Worm (Caenorhabditis elegans) whole organism, late embryonic: Measurements from ENCODE around the gene knl-3.

Experiments used
- C38D4.7 ChIP-seq: fragments of 200-800 bp; sonication (Bioruptor generic); optimal IDR thresholded peaks from 2 replicates; lab custom pipeline; 2018; ENCODE audit warnings: mild to moderate bottlenecking, missing genetic modification characterization, moderate library complexity, missing compliant biosample characterization
- K02D7.2 ChIP-seq: sonication (generic microtip); optimal IDR thresholded peaks from 2 replicates; lab custom pipeline; 2017; ENCODE audit warnings: mild to moderate bottlenecking, missing genetic modification characterization, missing compliant biosample characterization
- K09A11.1 ChIP-seq: sonication (generic microtip); optimal IDR thresholded peaks from 2 replicates; lab custom pipeline; 2017; ENCODE audit warnings: antibody characterized with exemption, mild to moderate bottlenecking, missing genetic modification characterization, missing compliant biosample characterization; ENCODE audit not compliant: insufficient read depth
- Y22D7AL.16 ChIP-seq: sonication (generic microtip); optimal IDR thresholded peaks from 2 replicates; lab custom pipeline; 2016; ENCODE audit warnings: missing genetic modification characterization, missing compliant biosample characterization
- ahr-1 ChIP-seq: sonication (generic microtip); optimal IDR thresholded peaks from 2 replicates; lab custom pipeline; 2016; ENCODE audit warnings: missing genetic modification characterization, missing compliant biosample characterization
- ceh-14 ChIP-seq: sonication (generic microtip); optimal IDR thresholded peaks from 2 replicates; lab custom pipeline; 2016; ENCODE audit warnings: missing genotype, missing genetic modification characterization, missing compliant biosample characterization
- ceh-18 ChIP-seq: sonication (generic microtip); optimal IDR thresholded peaks from 2 replicates; lab custom pipeline; 2016; ENCODE audit warnings: missing genetic modification characterization, missing compliant biosample characterization
- ceh-19 ChIP-seq: fragments of 200-800 bp; sonication (Bioruptor generic); optimal IDR thresholded peaks from 2 replicates; lab custom pipeline; 2018; ENCODE audit warnings: mild to moderate bottlenecking, missing genetic modification characterization, missing compliant biosample characterization
- ceh-24 ChIP-seq: sonication (generic microtip); optimal IDR thresholded peaks from 2 replicates; lab custom pipeline; 2016; ENCODE audit warnings: mild to moderate bottlenecking, missing genetic modification characterization, missing compliant biosample characterization
- ceh-30 ChIP-seq: fragments of 150-350 bp; optimal IDR thresholded peaks from 2 replicates; lab custom pipeline; 2014; ENCODE audit warnings: missing biosample characterization, missing genetic modification characterization
- ceh-31 ChIP-seq: sonication (generic microtip); optimal IDR thresholded peaks from 2 replicates; lab custom pipeline; 2016; ENCODE audit warnings: missing genetic modification characterization, missing compliant biosample characterization
- ceh-34 ChIP-seq: sonication (generic microtip); optimal IDR thresholded peaks from 2 replicates; lab custom pipeline; 2016; ENCODE audit warnings: mild to moderate bottlenecking, missing genetic modification characterization, missing compliant biosample characterization
- ceh-45 ChIP-seq: fragments of 200-800 bp; sonication (Bioruptor generic); IDR thresholded peaks from 2 replicates; pipeline ENCODE4 v1.3.6; 2022; ENCODE audit warnings: missing genetic modification reagents, missing genetic modification characterization, missing compliant biosample characterization
- ceh-48 ChIP-seq: sonication (generic microtip); optimal IDR thresholded peaks from 2 replicates; lab custom pipeline; 2016; ENCODE audit warnings: missing genetic modification characterization, inconsistent platforms, missing compliant biosample characterization
- ceh-6 ChIP-seq: fragments of 200-800 bp; sonication (Bioruptor generic); optimal IDR thresholded peaks from 2 replicates; lab custom pipeline; 2018; ENCODE audit warnings: mild to moderate bottlenecking, missing genetic modification characterization, missing compliant biosample characterization
- che-1 ChIP-seq: sonication (generic microtip); optimal IDR thresholded peaks from 2 replicates; lab custom pipeline; 2016; ENCODE audit warnings: mild to moderate bottlenecking, missing genetic modification characterization, missing compliant biosample characterization
- dmd-4 ChIP-seq: sonication (generic microtip); optimal IDR thresholded peaks from 2 replicates; lab custom pipeline; 2016; ENCODE audit warnings: borderline replicate concordance, missing genetic modification characterization, missing compliant biosample characterization
- elt-4 ChIP-seq: sonication (generic microtip); optimal IDR thresholded peaks from 2 replicates; lab custom pipeline; 2016; ENCODE audit warnings: missing genetic modification characterization, missing compliant biosample characterization
- ets-4 ChIP-seq: sonication (generic microtip); optimal IDR thresholded peaks from 2 replicates; lab custom pipeline; 2016; ENCODE audit warnings: missing genetic modification characterization, missing compliant biosample characterization
- fax-1 ChIP-seq: sonication (generic microtip); optimal IDR thresholded peaks from 2 replicates; lab custom pipeline; 2016; ENCODE audit warnings: missing genotype, missing genetic modification characterization, missing compliant biosample characterization
- fkh-10 ChIP-seq: fragments of 150-350 bp; optimal IDR thresholded peaks from 2 replicates; lab custom pipeline; 2014; ENCODE audit warnings: missing biosample characterization, missing genetic modification reagents, missing genetic modification characterization
- fkh-6 ChIP-seq: sonication (generic microtip); optimal IDR thresholded peaks from 2 replicates; lab custom pipeline; 2016; ENCODE audit warnings: missing genetic modification characterization, missing compliant biosample characterization
- gmeb-2 ChIP-seq: sonication (generic microtip); optimal IDR thresholded peaks from 2 replicates; lab custom pipeline; 2016; ENCODE audit warnings: missing genetic modification characterization, inconsistent platforms, missing compliant biosample characterization
- hlh-30 ChIP-seq: sonication (generic microtip); optimal IDR thresholded peaks from 2 replicates; lab custom pipeline; 2017; ENCODE audit warnings: antibody characterized with exemption, missing genetic modification characterization, missing compliant biosample characterization; ENCODE audit not compliant: insufficient read depth
- hlh-8 ChIP-seq: sonication (generic microtip); optimal IDR thresholded peaks from 2 replicates; lab custom pipeline; 2016; ENCODE audit warnings: missing genotype, missing genetic modification characterization, missing compliant biosample characterization
- lin-11 ChIP-seq: fragments of 200-800 bp; sonication (Bioruptor generic); optimal IDR thresholded peaks from 2 replicates; lab custom pipeline; 2018; ENCODE audit warnings: mild to moderate bottlenecking, missing genetic modification characterization, missing compliant biosample characterization
- madf-2 ChIP-seq: sonication (generic microtip); optimal IDR thresholded peaks from 2 replicates; lab custom pipeline; 2017; ENCODE audit warnings: missing genetic modification characterization, missing compliant biosample characterization
- mec-3 ChIP-seq: sonication (generic microtip); optimal IDR thresholded peaks from 2 replicates; lab custom pipeline; 2016; ENCODE audit warnings: borderline replicate concordance, missing genetic modification characterization, missing compliant biosample characterization
- nfya-1 ChIP-seq: sonication (generic microtip); optimal IDR thresholded peaks from 2 replicates; lab custom pipeline; 2017; ENCODE audit warnings: missing genetic modification characterization, mild to moderate bottlenecking, missing compliant biosample characterization, antibody characterized with exemption, moderate library complexity
- nhr-11 ChIP-seq: fragments of 150-350 bp; optimal IDR thresholded peaks from 2 replicates; lab custom pipeline; 2014; ENCODE audit warnings: missing biosample characterization, missing genetic modification characterization
- nhr-232 ChIP-seq: sonication (generic microtip); optimal IDR thresholded peaks from 2 replicates; lab custom pipeline; 2016; ENCODE audit warnings: missing genetic modification characterization, missing compliant biosample characterization
- npax-4 ChIP-seq: sonication (generic microtip); optimal IDR thresholded peaks from 2 replicates; lab custom pipeline; 2016; ENCODE audit warnings: missing genetic modification characterization, missing compliant biosample characterization
- odd-2 ChIP-seq: sonication (generic microtip); optimal IDR thresholded peaks from 2 replicates; lab custom pipeline; 2017; ENCODE audit warnings: antibody characterized with exemption, mild to moderate bottlenecking, missing genetic modification characterization, missing compliant biosample characterization
- pag-3 ChIP-seq: sonication (generic microtip); optimal IDR thresholded peaks from 2 replicates; lab custom pipeline; 2016; ENCODE audit warnings: missing compliant biosample characterization, missing genetic modification characterization, borderline replicate concordance
- pat-9 ChIP-seq: fragments of 200-800 bp; sonication (Bioruptor generic); optimal IDR thresholded peaks from 2 replicates; lab custom pipeline; 2018; ENCODE audit warnings: mild to moderate bottlenecking, missing genetic modification characterization, moderate library complexity, missing compliant biosample characterization
- pax-1 ChIP-seq: fragments of 150-350 bp; optimal IDR thresholded peaks from 2 replicates; lab custom pipeline; 2014; ENCODE audit warnings: missing biosample characterization, missing genetic modification characterization
- pha-2 ChIP-seq: sonication (generic microtip); optimal IDR thresholded peaks from 2 replicates; lab custom pipeline; 2017; ENCODE audit warnings: mild to moderate bottlenecking, missing genetic modification characterization, missing compliant biosample characterization
- pha-4 ChIP-seq: fragments of 150-350 bp; optimal IDR thresholded peaks from 2 replicates; lab custom pipeline; 2018; ENCODE audit warnings: missing biosample characterization, missing genetic modification reagents, missing genetic modification characterization
- pqm-1 ChIP-seq: sonication (generic microtip); optimal IDR thresholded peaks from 2 replicates; lab custom pipeline; 2016; ENCODE audit warnings: missing genetic modification characterization, missing compliant biosample characterization
- pros-1 ChIP-seq: fragments of 150-350 bp; optimal IDR thresholded peaks from 2 replicates; lab custom pipeline; 2014; ENCODE audit warnings: missing biosample characterization, missing genetic modification reagents, missing genetic modification characterization
- ref-2 ChIP-seq: sonication (generic microtip); optimal IDR thresholded peaks from 2 replicates; lab custom pipeline; 2016; ENCODE audit warnings: missing genetic modification characterization, missing compliant biosample characterization
- rnt-1 ChIP-seq: sonication (generic microtip); optimal IDR thresholded peaks from 2 replicates; lab custom pipeline; 2016; ENCODE audit warnings: missing genetic modification characterization, missing compliant biosample characterization
- sdc-2 ChIP-seq: sonication (generic microtip); optimal IDR thresholded peaks from 2 replicates; lab custom pipeline; 2016; ENCODE audit warnings: missing genotype, missing genetic modification characterization, missing compliant biosample characterization
- sox-2 ChIP-seq: fragments of 200-800 bp; sonication (Bioruptor generic); IDR thresholded peaks from 2 replicates; pipeline ENCODE4 v1.3.6; 2022; ENCODE audit warnings: missing genetic modification reagents, missing genetic modification characterization, missing compliant biosample characterization
- sox-4 ChIP-seq: sonication (generic microtip); optimal IDR thresholded peaks from 2 replicates; lab custom pipeline; 2017; ENCODE audit warnings: mild to moderate bottlenecking, missing genetic modification characterization, inconsistent platforms, missing compliant biosample characterization
- syd-9 ChIP-seq: sonication (generic microtip); optimal IDR thresholded peaks from 2 replicates; lab custom pipeline; 2016; ENCODE audit warnings: mild to moderate bottlenecking, missing genetic modification characterization, moderate library complexity, missing compliant biosample characterization
- tbx-2 ChIP-seq: sonication (generic microtip); optimal IDR thresholded peaks from 2 replicates; lab custom pipeline; 2016; ENCODE audit warnings: missing genetic modification characterization, missing compliant biosample characterization
- tbx-7 ChIP-seq: sonication (generic microtip); optimal IDR thresholded peaks from 2 replicates; lab custom pipeline; 2016; ENCODE audit warnings: missing genotype, missing genetic modification characterization, missing compliant biosample characterization
- ttx-3 ChIP-seq: sonication (generic microtip); optimal IDR thresholded peaks from 2 replicates; lab custom pipeline; 2016; ENCODE audit warnings: missing genetic modification reagents, missing genetic modification characterization, missing compliant biosample characterization
- unc-42 ChIP-seq: sonication (generic microtip); optimal IDR thresholded peaks from 2 replicates; lab custom pipeline; 2016; ENCODE audit warnings: missing genotype, missing genetic modification characterization, missing compliant biosample characterization
- unc-55 ChIP-seq: sonication (generic microtip); optimal IDR thresholded peaks from 2 replicates; lab custom pipeline; 2017; ENCODE audit warnings: missing biosample characterization, missing genetic modification reagents, missing genetic modification characterization
- unc-86 ChIP-seq: sonication (generic microtip); optimal IDR thresholded peaks from 2 replicates; lab custom pipeline; 2016; ENCODE audit warnings: missing genetic modification characterization, missing compliant biosample characterization

Gene knl-3

DNA sequence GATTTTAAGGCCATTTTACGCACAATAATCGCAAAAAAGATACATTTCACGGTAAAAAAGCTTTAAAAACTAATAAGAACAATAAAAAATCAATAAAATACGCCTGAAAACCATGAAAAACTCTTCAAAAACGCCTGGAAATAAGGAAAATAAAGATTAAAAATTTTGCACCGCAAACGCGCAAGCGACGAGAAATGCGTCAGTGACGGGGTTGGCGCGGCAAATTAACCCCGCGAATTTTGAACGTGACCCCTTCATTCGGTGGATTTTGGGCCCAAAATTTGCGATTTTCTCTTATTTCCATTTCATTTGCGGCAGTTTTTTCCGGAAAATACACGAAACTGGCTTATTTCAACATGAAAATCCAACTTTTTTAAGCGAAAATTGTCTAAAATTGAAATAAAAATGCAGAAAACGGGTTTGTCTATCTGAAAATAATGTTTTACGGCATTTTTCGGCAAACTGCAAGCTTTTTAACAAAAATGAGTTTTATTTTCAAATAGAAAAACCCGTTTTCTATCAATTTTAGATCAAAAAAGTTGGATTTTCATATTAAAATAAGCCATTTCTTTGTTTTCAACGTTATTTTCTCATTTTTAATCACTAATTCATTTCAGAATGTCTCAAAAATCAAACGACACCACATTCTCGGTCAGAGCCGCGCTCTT is at the start of gene knl-3:
knl-3 (plus strand) TSS at position 618 of the 668 bp plus-strand sequence.
- TF ChIP-seq sox-2 (GFP tag; lab: Robert Waterston, UW) (no peak), C38D4.7 (peak; percentile 31), ref-2 (tag; lab: Kevin White, UChicago) (peak; percentile 61), sox-4 (tag; lab: Kevin White, UChicago) (peak; percentile 64), pax-1 (tag; lab: Kevin White, UChicago) (peak; percentile 59), gmeb-2 (tag; lab: Kevin White, UChicago) (peak; percentile 62), unc-42 (peak; percentile 80), rnt-1 (tag; lab: Kevin White, UChicago) (peak; percentile 53), ceh-18 (peak; percentile 49), ceh-34 (tag; lab: Kevin White, UChicago) (peak; percentile 68), dmd-4 (tag; lab: Kevin White, UChicago) (no peak), pha-4 (tag; lab: Kevin White, UChicago) (no peak), fkh-6 (tag; lab: Kevin White, UChicago) (peak; percentile 12), unc-55 (GFP tag; lab: Kevin White, UChicago) (peak; percentile 26), elt-4 (tag; lab: Kevin White, UChicago) (no peak), hlh-8 (tag; lab: Kevin White, UChicago) (no peak), fkh-10 (GFP tag; lab: Kevin White, UChicago) (peak; percentile 49), mec-3 (tag; lab: Kevin White, UChicago) (no peak), sdc-2 (tag; lab: Kevin White, UChicago) (peak; percentile 30), Y22D7AL.16 (peak; percentile 62), syd-9 (tag; lab: Kevin White, UChicago) (peak; percentile 45), ceh-30 (peak; percentile 67), tbx-2 (tag; lab: Kevin White, UChicago) (peak; percentile 54), ahr-1 (tag; lab: Kevin White, UChicago) (peak; percentile 12), odd-2 (tag; lab: Kevin White, UChicago) (no peak), unc-86 (tag; lab: Kevin White, UChicago) (peak; percentile 67), pqm-1 (tag; lab: Kevin White, UChicago) (no peak), pros-1 (tag; lab: Kevin White, UChicago) (no peak), ceh-24 (tag; lab: Kevin White, UChicago) (peak; percentile 19), hlh-30 (tag; lab: Kevin White, UChicago) (peak; percentile 47), ets-4 (tag; lab: Kevin White, UChicago) (peak; percentile 7), ceh-31 (tag; lab: Kevin White, UChicago) (peak; percentile 80), pat-9 (tag; lab: Kevin White, UChicago) (peak; percentile 37), nfya-1 (tag; lab: Kevin White, UChicago) (peak; percentile 83), pha-2 (tag; lab: Kevin White, UChicago) (peak; percentile 66), ceh-45 (peak; percentile 56; the same call in 1 of the 2 replicates), madf-2 (tag; lab: Kevin White, UChicago) (peak; percentile 53), lin-11 (tag; lab: Kevin White, UChicago) (peak; percentile 40), ceh-48 (tag; lab: Kevin White, UChicago) (peak; percentile 68), pag-3 (no peak), tbx-7 (tag; lab: Kevin White, UChicago) (no peak), ceh-6 (GFP tag; lab: Kevin White, UChicago) (no peak), che-1 (tag; lab: Kevin White, UChicago) (peak; percentile 38), K02D7.2 (tag; lab: Kevin White, UChicago) (peak; percentile 52), K09A11.1 (no peak), nhr-232 (tag; lab: Kevin White, UChicago) (peak; percentile 4), ceh-19 (GFP tag; lab: Kevin White, UChicago) (peak; percentile 63), ttx-3 (tag; lab: Kevin White, UChicago) (peak; percentile 31), nhr-11 (no peak), fax-1 (tag; lab: Kevin White, UChicago) (peak; percentile 37), npax-4 (tag; lab: Kevin White, UChicago) (no peak), ceh-14 (tag; lab: Kevin White, UChicago) (peak; percentile 66)
